Worm (Caenorhabditis elegans): ENCODE measurements around the gene F56D6.6.

The F56D6.6 gene

ce11 chrIV:3937097-3937496 is 34.0 kb downstream of the F56D6.6 start, which contains the start of gene clec-71:
TSS of gene clec-71 (plus strand) at chrIV:3937458.
- TF ChIP-seq ZK185.1 (tag; optimal IDR thresholded peaks at IDR 0.05; ENCODE audit: poor library complexity, severe bottlenecking) = no peak
- TF ChIP-seq bed-1 (GFP tag; IDR thresholded peaks at IDR 0.05) = no peak
- TF ChIP-seq mes-4 (tag; optimal IDR thresholded peaks at IDR 0.05) = no peak
- TF ChIP-seq madf-10 (tag; optimal IDR thresholded peaks at IDR 0.05) = no peak
- no peak for TF ChIP-seq ceh-79 (tag; optimal IDR thresholded peaks at IDR 0.05)
- no peak for TF ChIP-seq F52B5.7 (tag; optimal IDR thresholded peaks at IDR 0.05)
- TF ChIP-seq zim-3 (tag; optimal IDR thresholded peaks at IDR 0.05) = no peak
- no peak for TF ChIP-seq aptf-2 (GFP tag; conservative IDR thresholded peaks at IDR 0.05)
- no peak for TF ChIP-seq F23B12.7 (tag; optimal IDR thresholded peaks at IDR 0.05; ENCODE audit: insufficient read depth)
- TF ChIP-seq tbx-9 (tag; optimal IDR thresholded peaks at IDR 0.05; ENCODE audit: borderline replicate concordance) = no peak
- no peak for TF ChIP-seq F22D6.2 (tag; optimal IDR thresholded peaks at IDR 0.05)
- no peak for TF ChIP-seq unc-62 (GFP tag; optimal IDR thresholded peaks at IDR 0.05)
- no peak for TF ChIP-seq dpl-1 (GFP tag; optimal IDR thresholded peaks at IDR 0.05)
- no peak for TF ChIP-seq zfh-2 (GFP tag; conservative IDR thresholded peaks at IDR 0.05)
- TF ChIP-seq K11D2.4 (GFP tag; IDR thresholded peaks at IDR 0.05) = no peak
- no peak for TF ChIP-seq snpc-4 (GFP tag; optimal IDR thresholded peaks at IDR 0.05)
- no peak for TF ChIP-seq snpc-4 (tag; optimal IDR thresholded peaks at IDR 0.05)
- no peak for TF ChIP-seq cebp-1 (GFP tag; IDR thresholded peaks at IDR 0.05)
- TF ChIP-seq cebp-1 (tag; optimal IDR thresholded peaks at IDR 0.05) = no peak
- no peak for TF ChIP-seq mel-28 (tag; optimal IDR thresholded peaks at IDR 0.05; ENCODE audit: borderline replicate concordance)
- TF ChIP-seq egrh-3 (GFP tag; IDR thresholded peaks at IDR 0.05) = no peak
- no peak for TF ChIP-seq snpc-1.1 (tag; optimal IDR thresholded peaks at IDR 0.05; ENCODE audit: insufficient read depth)

ce11 chrIV:3941658-3942328 is 38.7 kb downstream of the F56D6.6 start, which contains the start of gene clec-174:
TSS of gene clec-174 (minus strand) at chrIV:3941708.
- TF ChIP-seq nhr-120 (GFP tag; IDR thresholded peaks at IDR 0.05) (no peak), sea-2 (GFP tag; IDR thresholded peaks at IDR 0.05) (no peak), attf-5 (GFP tag; optimal IDR thresholded peaks at IDR 0.05) (no peak), lsl-1 (GFP tag; optimal IDR thresholded peaks at IDR 0.05) (no peak), ztf-26 (tag; optimal IDR thresholded peaks at IDR 0.05) (no peak), T07F8.4 (tag; optimal IDR thresholded peaks at IDR 0.05) (no peak), ztf-25 (GFP tag; IDR thresholded peaks at IDR 0.05) (no peak)

- TF ChIP-seq ama-1 (optimal IDR thresholded peaks at IDR 0.05) (no peak), ama-1 (GFP tag; optimal IDR thresholded peaks at IDR 0.05) (no peak), F22D6.2 (tag; optimal IDR thresholded peaks at IDR 0.05) (no peak), Y56A3A.18 (GFP tag; IDR thresholded peaks at IDR 0.05) (no peak), aptf-2 (GFP tag; conservative IDR thresholded peaks at IDR 0.05) (no peak), lsl-1 (GFP tag; optimal IDR thresholded peaks at IDR 0.05) (no peak), ceh-79 (tag; optimal IDR thresholded peaks at IDR 0.05) (no peak), somi-1 (GFP tag; optimal IDR thresholded peaks at IDR 0.05) (no peak), ccch-3 (GFP tag; optimal IDR thresholded peaks at IDR 0.05) (no peak), ztf-28 (GFP tag; IDR thresholded peaks at IDR 0.05) (no peak), let-607 (tag; optimal IDR thresholded peaks at IDR 0.05) (no peak), madf-6 (GFP tag; IDR thresholded peaks at IDR 0.05) (no peak), F52B5.7 (tag; optimal IDR thresholded peaks at IDR 0.05) (no peak), bed-1 (GFP tag; IDR thresholded peaks at IDR 0.05) (no peak), F55B11.4 (tag; optimal IDR thresholded peaks at IDR 0.05; ENCODE audit: borderline replicate concordance, insufficient read depth) (no peak), repo-1 (tag; optimal IDR thresholded peaks at IDR 0.05) (no peak), K12H6.12 (tag; optimal IDR thresholded peaks at IDR 0.05) (no peak), B0336.3 (GFP tag; IDR thresholded peaks at IDR 0.05) (no peak), attf-5 (GFP tag; optimal IDR thresholded peaks at IDR 0.05) (no peak)
These were observed 39.9 kb downstream of the F56D6.6 start, which contains the start of gene Y46C8AL.11 for ce11 chrIV:3943003-3943402. TSS of gene Y46C8AL.11 (plus strand) at chrIV:3943303.

Measured in whole organism, young adult.